Fruit fly (Drosophila melanogaster): ENCODE results near the gene eater.
A peak's percentile ranks its signal among the peaks of the same experiment; 100 is the strongest.

Gene eater

DNA sequence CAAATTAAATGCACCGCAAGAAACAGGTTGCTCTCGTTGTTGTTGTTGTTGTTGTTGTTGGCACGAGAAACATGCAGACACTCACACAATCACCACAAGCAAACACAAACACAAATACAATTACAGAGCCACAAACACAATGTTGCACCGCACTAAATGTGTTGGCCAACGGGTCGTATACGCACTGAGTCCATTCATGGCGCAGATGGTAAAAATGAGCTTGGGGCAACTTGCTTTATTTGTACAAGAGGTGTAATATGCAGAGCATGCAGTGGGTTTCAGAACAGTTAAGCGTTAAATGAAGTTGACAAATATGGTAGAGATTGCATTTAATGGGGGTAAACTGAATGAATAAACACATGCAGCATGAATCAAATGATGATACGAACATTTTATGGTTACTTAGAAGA lies 38.4 kb upstream of the eater start (continued):
- TF ChIP-seq CG13894 (tag; optimal IDR thresholded peaks at IDR 0.05) (no peak), PHDP (tag; optimal IDR thresholded peaks at IDR 0.05) (peak; percentile 30), sim (GFP tag; IDR thresholded peaks at IDR 0.05) (no peak), shn (GFP tag; optimal IDR thresholded peaks at IDR 0.05) (no peak), Dll (GFP tag; IDR thresholded peaks at IDR 0.05; ENCODE audit: partially characterized antibody) (no peak), CG10267 (tag; optimal IDR thresholded peaks at IDR 0.05) (peak; percentile 10), NC2α (GFP tag; optimal IDR thresholded peaks at IDR 0.05) (no peak), zfh1 (GFP tag; IDR thresholded peaks at IDR 0.05) (0 out of 3 replicates have a peak, but pooled peaks have one; percentile 50), CG32532 (GFP tag; IDR thresholded peaks at IDR 0.05) (no peak), trem (tag; optimal IDR thresholded peaks at IDR 0.05) (no peak), Atf-2 (GFP tag; optimal IDR thresholded peaks at IDR 0.05) (no peak), CG15514 (GFP tag; optimal IDR thresholded peaks at IDR 0.05) (no peak), Hey (tag; optimal IDR thresholded peaks at IDR 0.05) (peak; percentile 1), CG4404 (GFP tag; IDR thresholded peaks at IDR 0.05) (no peak), ken (GFP tag; IDR thresholded peaks at IDR 0.05) (no peak), tna (GFP tag; IDR thresholded peaks at IDR 0.05; ENCODE audit: partially characterized antibody) (no peak), CG30431 (GFP tag; optimal IDR thresholded peaks at IDR 0.05) (no peak), CkIIα-i1 (GFP tag; IDR thresholded peaks at IDR 0.05) (no peak), nmo (GFP tag; optimal IDR thresholded peaks at IDR 0.05) (no peak), CG12659 (GFP tag; optimal IDR thresholded peaks at IDR 0.05) (peak; percentile 11), E2f1 (GFP tag; IDR thresholded peaks at IDR 0.05) (no peak), CG2199 (GFP tag; IDR thresholded peaks at IDR 0.05) (peak; percentile 64; the same call in 1 of the 3 replicates), sug (tag; optimal IDR thresholded peaks at IDR 0.05) (no peak), Hr3 (GFP tag; optimal IDR thresholded peaks at IDR 0.05) (no peak), gcm2 (GFP tag; optimal IDR thresholded peaks at IDR 0.05) (no peak), zen (tag; optimal IDR thresholded peaks at IDR 0.05) (peak; percentile 5), kah (GFP tag; optimal IDR thresholded peaks at IDR 0.05) (no peak), CG14860 (GFP tag; IDR thresholded peaks at IDR 0.05; ENCODE audit: partially characterized antibody) (no peak), Adf1 (GFP tag; IDR thresholded peaks at IDR 0.05) (no peak), Stat92E (GFP tag; optimal IDR thresholded peaks at IDR 0.05) (no peak), CG11560 (tag; IDR thresholded peaks at IDR 0.05) (no peak), nom (GFP tag; optimal IDR thresholded peaks at IDR 0.05) (no peak), CG8924 (tag; optimal IDR thresholded peaks at IDR 0.05) (peak; percentile 24), abd-A (tag; optimal IDR thresholded peaks at IDR 0.05) (no peak), CG11093 (GFP tag; IDR thresholded peaks at IDR 0.05) (no peak), CG8388 (GFP tag; optimal IDR thresholded peaks at IDR 0.05) (peak; percentile 6), Hand (GFP tag; optimal IDR thresholded peaks at IDR 0.05) (no peak), NFAT (GFP tag; IDR thresholded peaks at IDR 0.05) (no peak), CG6654 (GFP tag; optimal IDR thresholded peaks at IDR 0.05) (no peak), hth (optimal IDR thresholded peaks at IDR 0.05) (no peak), schlank (tag; optimal IDR thresholded peaks at IDR 0.05) (no peak), Hmr (GFP tag; optimal IDR thresholded peaks at IDR 0.05) (peak; percentile 24), CG6791 (GFP tag; IDR thresholded peaks at IDR 0.05; ENCODE audit: partially characterized antibody) (no peak), nerfin-1 (tag; optimal IDR thresholded peaks at IDR 0.05) (peak; percentile 56), CG13775 (GFP tag; optimal IDR thresholded peaks at IDR 0.05) (no peak), Lpt (GFP tag; optimal IDR thresholded peaks at IDR 0.05) (no peak), Asciz (GFP tag; optimal IDR thresholded peaks at IDR 0.05) (peak; percentile 81), Mrtf (GFP tag; IDR thresholded peaks at IDR 0.05) (no peak), HmgZ (tag; optimal IDR thresholded peaks at IDR 0.05) (no peak), aop (GFP tag; IDR thresholded peaks at IDR 0.05) (no peak), CG18476 (GFP tag; optimal IDR thresholded peaks at IDR 0.05) (no peak)
